Worm (Caenorhabditis elegans): ENCODE results near the gene acy-1.

DNA sequence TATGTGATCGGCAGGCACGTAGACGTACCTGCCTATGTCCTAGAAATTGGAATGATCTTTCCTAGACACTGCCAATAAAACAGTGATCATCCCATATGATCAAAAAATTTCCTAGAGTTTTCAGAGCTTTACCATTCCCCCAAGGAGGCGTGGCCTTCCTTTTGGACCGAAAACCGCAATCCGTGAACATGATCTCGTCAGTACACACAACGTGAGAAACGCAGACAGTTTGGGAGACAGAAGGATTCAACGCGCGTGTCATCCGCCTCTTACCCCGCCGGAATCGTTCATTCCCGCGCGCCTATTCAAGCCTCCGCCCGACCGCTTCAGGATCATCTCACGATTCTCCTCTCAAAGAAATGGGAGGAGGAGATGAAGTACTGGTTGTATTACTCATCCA, 43.6 kb downstream of the acy-1 start, which contains the start of gene B0393.5:
- TF ChIP-seq nhr-6 (tag; optimal IDR thresholded peaks at IDR 0.05) (no peak), lsy-2 (tag; optimal IDR thresholded peaks at IDR 0.05) (no peak), unc-62 (GFP tag; optimal IDR thresholded peaks at IDR 0.05) (no peak), ztf-4 (tag; optimal IDR thresholded peaks at IDR 0.05) (no peak), mab-5 (tag; optimal IDR thresholded peaks at IDR 0.05) (no peak), alr-1 (tag; optimal IDR thresholded peaks at IDR 0.05) (no peak), elt-3 (tag; optimal IDR thresholded peaks at IDR 0.05) (no peak), nhr-11 (tag; optimal IDR thresholded peaks at IDR 0.05) (no peak)
